Fruit fly (Drosophila melanogaster): ENCODE results near the gene lds.

- TF ChIP-seq ovo (GFP tag; optimal IDR thresholded peaks at IDR 0.05) (no peak), CG5204 (GFP tag; optimal IDR thresholded peaks at IDR 0.05) (no peak), CG1620 (GFP tag; optimal IDR thresholded peaks at IDR 0.05) (no peak)
Observed at dm6 chr3R:7970640-7971039, 50.4 kb downstream of the lds start.
